Worm (Caenorhabditis elegans) whole organism, late embryonic: ENCODE results near the gene gck-4.

Source experiments
- C38D4.7 ChIP-seq: fragments of 200-800 bp; sonication (Bioruptor generic); optimal IDR thresholded peaks from 2 replicates; lab custom pipeline; 2018; ENCODE audit warnings: mild to moderate bottlenecking, missing genetic modification characterization, moderate library complexity, missing compliant biosample characterization
- ama-1 ChIP-seq: fragments of 150-350 bp; optimal IDR thresholded peaks from 2 replicates; lab custom pipeline; 2014
- ceh-14 ChIP-seq: sonication (generic microtip); optimal IDR thresholded peaks from 2 replicates; lab custom pipeline; 2016; ENCODE audit warnings: missing genotype, missing genetic modification characterization, missing compliant biosample characterization
- ceh-18 ChIP-seq: sonication (generic microtip); optimal IDR thresholded peaks from 2 replicates; lab custom pipeline; 2016; ENCODE audit warnings: missing genetic modification characterization, missing compliant biosample characterization
- ceh-22 ChIP-seq: sonication (generic microtip); optimal IDR thresholded peaks from 2 replicates; lab custom pipeline; 2017; ENCODE audit warnings: missing biosample characterization, missing genetic modification characterization
- ceh-24 ChIP-seq: sonication (generic microtip); optimal IDR thresholded peaks from 2 replicates; lab custom pipeline; 2016; ENCODE audit warnings: mild to moderate bottlenecking, missing genetic modification characterization, missing compliant biosample characterization
- ceh-31 ChIP-seq: sonication (generic microtip); optimal IDR thresholded peaks from 2 replicates; lab custom pipeline; 2016; ENCODE audit warnings: missing genetic modification characterization, missing compliant biosample characterization
- ceh-34 ChIP-seq: sonication (generic microtip); optimal IDR thresholded peaks from 2 replicates; lab custom pipeline; 2016; ENCODE audit warnings: mild to moderate bottlenecking, missing genetic modification characterization, missing compliant biosample characterization
- ceh-48 ChIP-seq: sonication (generic microtip); optimal IDR thresholded peaks from 2 replicates; lab custom pipeline; 2016; ENCODE audit warnings: missing genetic modification characterization, inconsistent platforms, missing compliant biosample characterization
- ceh-6 ChIP-seq: fragments of 200-800 bp; sonication (Bioruptor generic); optimal IDR thresholded peaks from 2 replicates; lab custom pipeline; 2018; ENCODE audit warnings: mild to moderate bottlenecking, missing genetic modification characterization, missing compliant biosample characterization
- ceh-9 ChIP-seq: sonication (generic microtip); optimal IDR thresholded peaks from 2 replicates; lab custom pipeline; 2016; ENCODE audit warnings: mild to moderate bottlenecking, missing genetic modification characterization, inconsistent platforms, missing compliant biosample characterization
- che-1 ChIP-seq: sonication (generic microtip); optimal IDR thresholded peaks from 2 replicates; lab custom pipeline; 2016; ENCODE audit warnings: mild to moderate bottlenecking, missing genetic modification characterization, missing compliant biosample characterization
- dmd-4 ChIP-seq: sonication (generic microtip); optimal IDR thresholded peaks from 2 replicates; lab custom pipeline; 2016; ENCODE audit warnings: borderline replicate concordance, missing genetic modification characterization, missing compliant biosample characterization
- dve-1 ChIP-seq: sonication (generic microtip); optimal IDR thresholded peaks from 2 replicates; lab custom pipeline; 2017; ENCODE audit warnings: antibody characterized with exemption, mild to moderate bottlenecking, missing genetic modification characterization, missing compliant biosample characterization
- gmeb-2 ChIP-seq: sonication (generic microtip); optimal IDR thresholded peaks from 2 replicates; lab custom pipeline; 2016; ENCODE audit warnings: missing genetic modification characterization, inconsistent platforms, missing compliant biosample characterization
- hlh-13 ChIP-seq: fragments of 200-800 bp; sonication (Bioruptor generic); optimal IDR thresholded peaks from 2 replicates; lab custom pipeline; 2018; ENCODE audit warnings: mild to moderate bottlenecking, missing genetic modification characterization, missing compliant biosample characterization
- hlh-15 ChIP-seq: sonication (generic microtip); optimal IDR thresholded peaks from 2 replicates; lab custom pipeline; 2016; ENCODE audit warnings: missing genetic modification characterization, missing compliant biosample characterization
- hlh-8 ChIP-seq: sonication (generic microtip); optimal IDR thresholded peaks from 2 replicates; lab custom pipeline; 2016; ENCODE audit warnings: missing genotype, missing genetic modification characterization, missing compliant biosample characterization
- mec-3 ChIP-seq: sonication (generic microtip); optimal IDR thresholded peaks from 2 replicates; lab custom pipeline; 2016; ENCODE audit warnings: borderline replicate concordance, missing genetic modification characterization, missing compliant biosample characterization
- nfya-1 ChIP-seq: sonication (generic microtip); optimal IDR thresholded peaks from 2 replicates; lab custom pipeline; 2017; ENCODE audit warnings: missing genetic modification characterization, mild to moderate bottlenecking, missing compliant biosample characterization, antibody characterized with exemption, moderate library complexity
- nhr-232 ChIP-seq: sonication (generic microtip); optimal IDR thresholded peaks from 2 replicates; lab custom pipeline; 2016; ENCODE audit warnings: missing genetic modification characterization, missing compliant biosample characterization
- odd-2 ChIP-seq: sonication (generic microtip); optimal IDR thresholded peaks from 2 replicates; lab custom pipeline; 2017; ENCODE audit warnings: antibody characterized with exemption, mild to moderate bottlenecking, missing genetic modification characterization, missing compliant biosample characterization
- pha-4 ChIP-seq: fragments of 150-350 bp; optimal IDR thresholded peaks from 2 replicates; lab custom pipeline; 2018; ENCODE audit warnings: missing biosample characterization, missing genetic modification reagents, missing genetic modification characterization
- ref-2 ChIP-seq: sonication (generic microtip); optimal IDR thresholded peaks from 2 replicates; lab custom pipeline; 2016; ENCODE audit warnings: missing genetic modification characterization, missing compliant biosample characterization
- sdc-2 ChIP-seq: sonication (generic microtip); optimal IDR thresholded peaks from 2 replicates; lab custom pipeline; 2016; ENCODE audit warnings: missing genotype, missing genetic modification characterization, missing compliant biosample characterization
- sox-2 ChIP-seq: fragments of 200-800 bp; sonication (Bioruptor generic); IDR thresholded peaks from 2 replicates; pipeline ENCODE4 v1.3.6; 2022; ENCODE audit warnings: missing genetic modification reagents, missing genetic modification characterization, missing compliant biosample characterization
- sox-4 ChIP-seq: sonication (generic microtip); optimal IDR thresholded peaks from 2 replicates; lab custom pipeline; 2017; ENCODE audit warnings: mild to moderate bottlenecking, missing genetic modification characterization, inconsistent platforms, missing compliant biosample characterization
- syd-9 ChIP-seq: sonication (generic microtip); optimal IDR thresholded peaks from 2 replicates; lab custom pipeline; 2016; ENCODE audit warnings: mild to moderate bottlenecking, missing genetic modification characterization, moderate library complexity, missing compliant biosample characterization
- tbx-2 ChIP-seq: sonication (generic microtip); optimal IDR thresholded peaks from 2 replicates; lab custom pipeline; 2016; ENCODE audit warnings: missing genetic modification characterization, missing compliant biosample characterization
- tbx-7 ChIP-seq: sonication (generic microtip); optimal IDR thresholded peaks from 2 replicates; lab custom pipeline; 2016; ENCODE audit warnings: missing genotype, missing genetic modification characterization, missing compliant biosample characterization
- unc-3 ChIP-seq, 2 experiments: fragments of 200-800 bp in 1 of 2; sonication (Bioruptor generic) in 1 of 2; sonication (generic microtip) in 1 of 2; conservative IDR thresholded peaks in 1 of 2; optimal IDR thresholded peaks in 1 of 2; 2 replicates each; pipeline versions ENCODE4 v1.3.6 to Lab custom; 2016 to 2022; ENCODE audit warnings: missing compliant biosample characterization in 2 of 2, missing genetic modification characterization in 2 of 2, missing genetic modification reagents in 1 of 2
- unc-86 ChIP-seq: sonication (generic microtip); optimal IDR thresholded peaks from 2 replicates; lab custom pipeline; 2016; ENCODE audit warnings: missing genetic modification characterization, missing compliant biosample characterization

gck-4 gene

ce11 chrX:13726285-13726684 is 49.3 kb downstream of the gck-4 start:
- TF ChIP-seq ama-1 (lab: Kevin White, UChicago) (no peak), nhr-232 (tag; lab: Kevin White, UChicago) (no peak), ceh-24 (no peak)

ce11 chrX:13726874-13727343 is 49.9 kb downstream of the gck-4 start, which contains the start of gene pix-1:
pix-1 (plus strand) TSS chrX:13727293.
- peak; percentile 46 for TF ChIP-seq nfya-1 (tag; lab: Kevin White, UChicago)
- peak; percentile 32 for TF ChIP-seq ceh-31 (tag; lab: Kevin White, UChicago)
- peak; percentile 10 for TF ChIP-seq ceh-18 (tag; lab: Kevin White, UChicago)
- TF ChIP-seq tbx-2: peak; percentile 9
- TF ChIP-seq sdc-2: peak; percentile 66
- TF ChIP-seq ceh-34 (tag; lab: Kevin White, UChicago): peak; percentile 0
- peak; percentile 14 for TF ChIP-seq ceh-48 (tag; lab: Kevin White, UChicago)
- TF ChIP-seq hlh-15 (tag; lab: Kevin White, UChicago): no peak
- no peak for TF ChIP-seq gmeb-2 (tag; lab: Kevin White, UChicago)
- no peak for TF ChIP-seq unc-86 (tag; lab: Kevin White, UChicago)
- TF ChIP-seq ceh-6 (GFP tag; lab: Kevin White, UChicago): no peak
- peak; percentile 76 for TF ChIP-seq hlh-8 (tag; lab: Kevin White, UChicago)
- TF ChIP-seq sox-2 (GFP tag; lab: Robert Waterston, UW): no peak
- TF ChIP-seq mec-3 (tag; lab: Kevin White, UChicago): no peak
- TF ChIP-seq, all 69 proteins: peak for 8

ce11 chrX:13728991-13729390 is 52.0 kb downstream of the gck-4 start:
- TF ChIP-seq unc-3 (GFP tag; conservative IDR thresholded peaks at IDR 0.05; lab: Robert Waterston, UW) (no peak), unc-3 (tag; optimal IDR thresholded peaks at IDR 0.05; lab: Kevin White, UChicago) (no peak), nhr-232 (tag; lab: Kevin White, UChicago) (no peak), dve-1 (tag; lab: Kevin White, UChicago) (no peak), nfya-1 (tag; lab: Kevin White, UChicago) (no peak), C38D4.7 (no peak), ceh-22 (no peak), odd-2 (tag; lab: Kevin White, UChicago) (no peak), unc-86 (tag; lab: Kevin White, UChicago) (no peak)

- TF ChIP-seq syd-9 (no peak), ceh-9 (no peak), pha-4 (no peak), ceh-22 (no peak), ceh-14 (tag; lab: Kevin White, UChicago) (no peak), che-1 (tag; lab: Kevin White, UChicago) (no peak)
- TF ChIP-seq, all 69 proteins: peak for 0
These were observed 52.7 kb downstream of the gck-4 start for ce11 chrX:13729724-13730123.

- TF ChIP-seq ceh-18 (tag; lab: Kevin White, UChicago) (peak; percentile 60), che-1 (tag; lab: Kevin White, UChicago) (peak; percentile 46), ceh-14 (tag; lab: Kevin White, UChicago) (peak; percentile 22), dmd-4 (peak; percentile 19), hlh-13 (GFP tag; lab: Kevin White, UChicago) (no peak), ref-2 (tag; lab: Kevin White, UChicago) (peak; percentile 28), gmeb-2 (tag; lab: Kevin White, UChicago) (peak; percentile 17), tbx-7 (tag; lab: Kevin White, UChicago) (no peak), sox-4 (tag; lab: Kevin White, UChicago) (peak; percentile 42)
- TF ChIP-seq, all 69 proteins: peak for 7
These were observed 53.4 kb downstream of the gck-4 start for ce11 chrX:13730209-13730975.
